Comparison of ENCODE assay signal across 1 worm cellular context in genomic region chrIV:12420455-12420854, ce11.
A peak's percentile ranks its signal among the peaks of the same experiment; 100 is the strongest.
TF ChIP-seq lines count a peak whose summit lies in the region.

Gene ugt-65 (plus strand): TSS chrIV:12420683.

TF ChIP-seq in whole organism, L4 larva, 104 proteins besides CTCF, POLR2A, EP300 and RAD21 (continued from another document):
- no peak for TF ChIP-seq aha-1 (tag; lab: Kevin White, UChicago)
- TF ChIP-seq cey-2 (tag; optimal IDR thresholded peaks at IDR 0.05; lab: Kevin White, UChicago; ENCODE audit: borderline replicate concordance, insufficient read depth), result no peak
- no peak for TF ChIP-seq ama-1 (optimal IDR thresholded peaks at IDR 0.05; lab: Kevin White, UChicago)
- TF ChIP-seq hlh-11 (tag; optimal IDR thresholded peaks at IDR 0.05; lab: Kevin White, UChicago), result peak; percentile 54
- TF ChIP-seq ztf-11 (tag; optimal IDR thresholded peaks at IDR 0.05; lab: Kevin White, UChicago), result no peak
- peak; percentile 46 for TF ChIP-seq nhr-77 (tag; optimal IDR thresholded peaks at IDR 0.05; lab: Kevin White, UChicago)
- no peak for TF ChIP-seq F37D6.2 (tag; optimal IDR thresholded peaks at IDR 0.05; lab: Kevin White, UChicago)
- no peak for TF ChIP-seq ztf-7 (tag; optimal IDR thresholded peaks at IDR 0.05; lab: Kevin White, UChicago)
- TF ChIP-seq spr-1 (tag; optimal IDR thresholded peaks at IDR 0.05; lab: Kevin White, UChicago), result no peak
- no peak for TF ChIP-seq aly-2 (tag; optimal IDR thresholded peaks at IDR 0.05; lab: Kevin White, UChicago)
- no peak for TF ChIP-seq vab-7 (GFP tag; IDR thresholded peaks at IDR 0.05; lab: Robert Waterston, UW)
- no peak for TF ChIP-seq php-3 (GFP tag; IDR thresholded peaks at IDR 0.05; lab: Robert Waterston, UW)
- TF ChIP-seq egl-27 (tag; optimal IDR thresholded peaks at IDR 0.05; lab: Kevin White, UChicago), result no peak
- peak; percentile 72 for TF ChIP-seq nhr-28 (tag; optimal IDR thresholded peaks at IDR 0.05; lab: Kevin White, UChicago)
- TF ChIP-seq ceh-20 (GFP tag; IDR thresholded peaks at IDR 0.05; lab: Robert Waterston, UW), result no peak
- no peak for TF ChIP-seq fos-1 (tag; optimal IDR thresholded peaks at IDR 0.05; lab: Kevin White, UChicago)
- no peak for TF ChIP-seq T20F7.1 (GFP tag; optimal IDR thresholded peaks at IDR 0.05; lab: Kevin White, UChicago)
- TF ChIP-seq lin-38 (GFP tag; IDR thresholded peaks at IDR 0.05; lab: Robert Waterston, UW), result no peak
- TF ChIP-seq sdz-12 (GFP tag; optimal IDR thresholded peaks at IDR 0.05; lab: Kevin White, UChicago), result no peak
- no peak for TF ChIP-seq ceh-32 (tag; optimal IDR thresholded peaks at IDR 0.05; lab: Kevin White, UChicago; ENCODE audit: poor library complexity)
